Worm (Caenorhabditis elegans): Measurements from ENCODE around the gene ctg-2.

Gene ctg-2

ce11 chrII:8520625-8521024 is 5.8 kb downstream of the ctg-2 start, which contains the start of gene cht-2:
Gene cht-2, plus strand, starts transcription at chrII:8520925.
- TF ChIP-seq unc-62 (GFP tag; optimal IDR thresholded peaks at IDR 0.05) = no peak
- TF ChIP-seq nhr-76 (tag; optimal IDR thresholded peaks at IDR 0.05) = no peak
- TF ChIP-seq unc-120 (tag; optimal IDR thresholded peaks at IDR 0.05; ENCODE audit: poor library complexity, severe bottlenecking) = no peak
- TF ChIP-seq drap-1 (GFP tag; optimal IDR thresholded peaks at IDR 0.05) = no peak
- TF ChIP-seq cnd-1 (tag; optimal IDR thresholded peaks at IDR 0.05) = no peak
- TF ChIP-seq lin-13 (tag; optimal IDR thresholded peaks at IDR 0.05) = no peak
- no peak for TF ChIP-seq elt-3 (tag; optimal IDR thresholded peaks at IDR 0.05)
- TF ChIP-seq snpc-4 (tag; optimal IDR thresholded peaks at IDR 0.05) = no peak

ce11 chrII:8525133-8525736 is 10.4 kb downstream of the ctg-2 start, which contains the start of the genes prp-9 and mrps-18B:
Gene prp-9, minus strand, starts transcription at chrII:8525396.
Gene mrps-18B, plus strand, starts transcription at chrII:8525681.
- TF ChIP-seq lsy-2 (tag; optimal IDR thresholded peaks at IDR 0.05) = peak; percentile 30
- TF ChIP-seq nhr-12 (tag; optimal IDR thresholded peaks at IDR 0.05) = no peak

- TF ChIP-seq bed-3 (GFP tag; optimal IDR thresholded peaks at IDR 0.05) (no peak), elt-1 (tag; optimal IDR thresholded peaks at IDR 0.05; ENCODE audit: borderline replicate concordance, insufficient read depth) (peak; percentile 68), ham-2 (GFP tag; optimal IDR thresholded peaks at IDR 0.05) (peak; percentile 78), flh-1 (GFP tag; optimal IDR thresholded peaks at IDR 0.05) (no peak)
These were observed 14.4 kb downstream of the ctg-2 start for ce11 chrII:8529176-8529698.

ce11 chrII:8531181-8531759 is 16.4 kb downstream of the ctg-2 start, which contains the start of gene gldi-7:
Gene gldi-7, minus strand, starts transcription at chrII:8531222.
- TF ChIP-seq unc-39 (tag; optimal IDR thresholded peaks at IDR 0.05) (no peak), elt-1 (tag; optimal IDR thresholded peaks at IDR 0.05; ENCODE audit: borderline replicate concordance, insufficient read depth) (no peak), ceh-39 (tag; optimal IDR thresholded peaks at IDR 0.05) (no peak), unc-62 (GFP tag; optimal IDR thresholded peaks at IDR 0.05) (no peak), cnd-1 (tag; optimal IDR thresholded peaks at IDR 0.05) (no peak), lin-13 (tag; optimal IDR thresholded peaks at IDR 0.05) (no peak), M03D4.4 (tag; optimal IDR thresholded peaks at IDR 0.05) (no peak), sem-2 (GFP tag; optimal IDR thresholded peaks at IDR 0.05) (no peak), tbx-8 (GFP tag; optimal IDR thresholded peaks at IDR 0.05) (no peak), hlh-1 (tag; optimal IDR thresholded peaks at IDR 0.05) (no peak)

ce11 chrII:8532015-8532414 is 17.2 kb downstream of the ctg-2 start:
- TF ChIP-seq pha-4 (tag; optimal IDR thresholded peaks at IDR 0.05) (peak; percentile 5), nhr-2 (tag; optimal IDR thresholded peaks at IDR 0.05) (no peak), nhr-28 (tag; optimal IDR thresholded peaks at IDR 0.05) (no peak), mep-1 (tag; optimal IDR thresholded peaks at IDR 0.05) (no peak), ham-2 (GFP tag; optimal IDR thresholded peaks at IDR 0.05) (peak; percentile 56), ceh-39 (tag; optimal IDR thresholded peaks at IDR 0.05) (no peak), sptf-1 (tag; optimal IDR thresholded peaks at IDR 0.05) (no peak), blmp-1 (tag; optimal IDR thresholded peaks at IDR 0.05) (peak; percentile 62), unc-39 (tag; optimal IDR thresholded peaks at IDR 0.05) (no peak), flh-1 (GFP tag; optimal IDR thresholded peaks at IDR 0.05) (no peak)

- TF ChIP-seq snpc-4 (tag; optimal IDR thresholded peaks at IDR 0.05) (no peak), ceh-83 (GFP tag; optimal IDR thresholded peaks at IDR 0.05) (no peak), ceh-43 (GFP tag; optimal IDR thresholded peaks at IDR 0.05) (no peak), mab-5 (tag; optimal IDR thresholded peaks at IDR 0.05) (no peak), sptf-1 (tag; optimal IDR thresholded peaks at IDR 0.05) (no peak), M03D4.4 (tag; optimal IDR thresholded peaks at IDR 0.05) (no peak), unc-62 (GFP tag; optimal IDR thresholded peaks at IDR 0.05) (no peak), ztf-11 (tag; optimal IDR thresholded peaks at IDR 0.05) (no peak), blmp-1 (tag; optimal IDR thresholded peaks at IDR 0.05) (no peak), pha-4 (tag; optimal IDR thresholded peaks at IDR 0.05) (no peak), ces-1 (GFP tag; optimal IDR thresholded peaks at IDR 0.05) (no peak)
These were observed 21.2 kb downstream of the ctg-2 start, which contains the start of gene W01C9.2 for ce11 chrII:8536060-8536459. Gene W01C9.2, plus strand, starts transcription at chrII:8536360.
